Worm (Caenorhabditis elegans) whole organism, L1 larva: ENCODE results near the gene dsl-1.

ENCODE experiments used
- lin-13 ChIP-seq: fragments of 150-350 bp; optimal IDR thresholded peaks from 2 replicates; lab custom pipeline; 2014; ENCODE audit warnings: missing biosample characterization, missing genetic modification reagents, missing genetic modification characterization
- nhr-76 ChIP-seq: sonication (generic microtip); optimal IDR thresholded peaks from 2 replicates; lab custom pipeline; 2017; ENCODE audit warnings: missing biosample characterization, missing genetic modification characterization
- pag-3 ChIP-seq: sonication (generic microtip); optimal IDR thresholded peaks from 2 replicates; lab custom pipeline; 2017; ENCODE audit warnings: missing genetic modification characterization, mild to moderate bottlenecking, missing compliant biosample characterization, antibody characterized with exemption, borderline replicate concordance; ENCODE audit not compliant: insufficient read depth

ce11 chrIV:1157928-1158327 is 50.0 kb downstream of the dsl-1 start, which contains the start of gene C50A2.3:
- TF ChIP-seq lin-13: no peak
- no peak for TF ChIP-seq nhr-76 (tag; lab: Kevin White, UChicago)
- no peak for TF ChIP-seq pag-3 (tag; lab: Kevin White, UChicago)
